Fruit fly (Drosophila melanogaster): Measurements from ENCODE around the gene CG10591.
A peak's percentile ranks its signal among the peaks of the same experiment; 100 is the strongest.

Gene CG10591

DNA sequence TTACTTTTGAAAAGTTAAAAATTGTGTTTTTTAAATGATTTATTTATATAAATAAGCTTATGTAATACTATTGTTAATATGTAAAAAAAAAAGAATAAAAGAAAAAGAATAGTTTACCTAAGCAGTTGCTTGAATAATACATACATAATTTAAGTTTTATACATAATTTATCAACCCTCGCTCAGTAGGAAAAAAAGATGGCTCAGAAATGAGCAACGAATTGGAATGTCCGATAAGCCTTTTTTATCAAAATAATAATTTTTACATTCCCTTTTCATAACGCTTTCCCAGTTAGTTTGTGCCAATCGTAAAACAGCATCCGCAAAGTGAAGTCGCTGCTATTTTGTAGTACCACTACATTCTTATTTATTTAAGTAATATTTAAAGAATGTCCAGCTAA is 5.0 kb upstream of the CG10591 start, which contains the start of gene mthl2 (continued):
- TF ChIP-seq CTCF (GFP tag; optimal IDR thresholded peaks at IDR 0.05) (no peak), CG9932 (GFP tag; IDR thresholded peaks at IDR 0.05) (no peak)

- TF ChIP-seq CG42726 (GFP tag; IDR thresholded peaks at IDR 0.05; ENCODE audit: partially characterized antibody) (peak; percentile 81), vfl (GFP tag; optimal IDR thresholded peaks at IDR 0.05) (peak; percentile 13), zen (tag; optimal IDR thresholded peaks at IDR 0.05) (peak; percentile 5), Hmr (GFP tag; optimal IDR thresholded peaks at IDR 0.05) (no peak), CG14710 (tag; optimal IDR thresholded peaks at IDR 0.05) (peak; percentile 68), Rx (GFP tag; IDR thresholded peaks at IDR 0.05) (no peak), CG4820 (GFP tag; optimal IDR thresholded peaks at IDR 0.05) (no peak), luna (GFP tag; optimal IDR thresholded peaks at IDR 0.05) (no peak), CG9215 (GFP tag; IDR thresholded peaks at IDR 0.05) (no peak), nerfin-1 (tag; optimal IDR thresholded peaks at IDR 0.05) (no peak), CG8359 (GFP tag; optimal IDR thresholded peaks at IDR 0.05; ENCODE audit: borderline replicate concordance) (no peak), gro (GFP tag; optimal IDR thresholded peaks at IDR 0.05) (no peak), CG10209 (GFP tag; optimal IDR thresholded peaks at IDR 0.05) (no peak), CG12769 (tag; optimal IDR thresholded peaks at IDR 0.05) (no peak), CG12942 (GFP tag; optimal IDR thresholded peaks at IDR 0.05) (no peak), prd (optimal IDR thresholded peaks at IDR 0.05) (no peak), prd (GFP tag; IDR thresholded peaks at IDR 0.05) (0 out of 3 replicates have a peak, but pooled peaks have one; percentile 20), Max (GFP tag; optimal IDR thresholded peaks at IDR 0.05) (peak; percentile 46), CoRest (tag; optimal IDR thresholded peaks at IDR 0.05) (peak; percentile 41), sens (GFP tag) (peak; percentile 88), Hr78 (GFP tag; optimal IDR thresholded peaks at IDR 0.05) (no peak), salm (tag; optimal IDR thresholded peaks at IDR 0.05) (no peak), maf-S (GFP tag; optimal IDR thresholded peaks at IDR 0.05) (no peak), dpn (GFP tag; optimal IDR thresholded peaks at IDR 0.05) (peak; percentile 5 to 14), gfzf (GFP tag; optimal IDR thresholded peaks at IDR 0.05) (peak; percentile 10), CG3281 (GFP tag; optimal IDR thresholded peaks at IDR 0.05) (no peak), Hsf (GFP tag; optimal IDR thresholded peaks at IDR 0.05) (peak; percentile 56), disco-r (GFP tag; optimal IDR thresholded peaks at IDR 0.05) (no peak), CG7271 (tag; optimal IDR thresholded peaks at IDR 0.05) (no peak), CG8765 (GFP tag; IDR thresholded peaks at IDR 0.05) (no peak), CG2199 (GFP tag; IDR thresholded peaks at IDR 0.05) (no peak), pnt (GFP tag; optimal IDR thresholded peaks at IDR 0.05) (no peak), PHDP (tag; optimal IDR thresholded peaks at IDR 0.05) (no peak), Scr (GFP tag; IDR thresholded peaks at IDR 0.05; ENCODE audit: partially characterized antibody) (peak; percentile 92), Bgb (GFP tag; IDR thresholded peaks at IDR 0.05; ENCODE audit: partially characterized antibody) (peak; percentile 81), z (GFP tag; IDR thresholded peaks at IDR 0.05) (no peak), CkIIα-i1 (GFP tag; IDR thresholded peaks at IDR 0.05) (0 out of 2 replicates have a peak, but pooled peaks have one; percentile 21), Rfx (GFP tag; IDR thresholded peaks at IDR 0.05) (peak; percentile 41; the same call in 1 of the 2 replicates), tin (GFP tag; optimal IDR thresholded peaks at IDR 0.05) (peak; percentile 19), Bdp1 (GFP tag; optimal IDR thresholded peaks at IDR 0.05) (no peak), CG11456 (GFP tag; IDR thresholded peaks at IDR 0.05) (no peak), CG18619 (GFP tag; optimal IDR thresholded peaks at IDR 0.05) (peak; percentile 21), CG6791 (GFP tag; IDR thresholded peaks at IDR 0.05; ENCODE audit: partially characterized antibody) (peak; percentile 88), Adf1 (GFP tag; IDR thresholded peaks at IDR 0.05) (no peak), NK7.1 (GFP tag; optimal IDR thresholded peaks at IDR 0.05) (no peak), CG15514 (GFP tag; optimal IDR thresholded peaks at IDR 0.05) (peak; percentile 30), Ets97D (GFP tag; optimal IDR thresholded peaks at IDR 0.05) (peak; percentile 37)
Observed at dm6 chr3L:5603860-5604415, 4.4 kb upstream of the CG10591 start, which contains the start of gene TM9SF3. TM9SF3 (minus strand) TSS chr3L:5603979.
